Worm (Caenorhabditis elegans): Measurements from ENCODE around the gene mpst-7.

DNA sequence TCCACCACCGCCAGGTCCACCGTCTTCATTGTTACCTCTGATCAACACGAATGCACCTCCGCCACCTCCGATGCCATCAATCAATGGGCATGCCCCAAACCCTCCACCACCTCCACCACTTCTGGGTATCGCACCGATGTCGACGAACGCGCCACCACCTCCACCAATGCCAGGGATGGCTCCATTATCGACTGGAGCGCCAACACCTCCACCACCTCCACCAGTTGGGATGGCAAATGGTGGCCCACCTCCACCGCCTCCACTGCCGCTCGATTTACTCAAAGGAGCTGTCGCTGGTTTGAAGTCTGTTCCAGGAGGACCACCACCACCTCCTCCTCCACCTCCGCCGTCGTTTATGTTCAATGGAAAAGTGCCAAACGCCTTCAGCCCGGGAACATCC, 43.4 kb upstream of the mpst-7 start:
- no peak for TF ChIP-seq F49E8.2 (tag; optimal IDR thresholded peaks at IDR 0.05; ENCODE audit: insufficient read depth)
- TF ChIP-seq C17E4.6 (GFP tag; IDR thresholded peaks at IDR 0.05) = no peak
- TF ChIP-seq D2030.7 (GFP tag; IDR thresholded peaks at IDR 0.05) = peak; percentile 24; the same call in 1 of the 2 replicates
- TF ChIP-seq unc-130 (GFP tag; optimal IDR thresholded peaks at IDR 0.05) = no peak
- no peak for TF ChIP-seq pha-4 (tag; optimal IDR thresholded peaks at IDR 0.05)
- no peak for TF ChIP-seq hmg-1.2 (GFP tag; IDR thresholded peaks at IDR 0.05)
- no peak for TF ChIP-seq snpc-3.4 (tag; optimal IDR thresholded peaks at IDR 0.05)
- TF ChIP-seq chd-7 (tag; optimal IDR thresholded peaks at IDR 0.05) = no peak
- no peak for TF ChIP-seq Y79H2A.3 (GFP tag; conservative IDR thresholded peaks at IDR 0.05)
- TF ChIP-seq F33H1.4 (GFP tag; IDR thresholded peaks at IDR 0.05) = no peak
- TF ChIP-seq unc-62 (GFP tag; optimal IDR thresholded peaks at IDR 0.05) = no peak
